Fruit fly (Drosophila melanogaster): ENCODE data around the gene CG8420.

The CG8420 gene

dm6 chr3R:9297163-9297562 lies 50.7 kb downstream of the CG8420 start:
- no peak for TF ChIP-seq Hr96 (GFP tag; optimal IDR thresholded peaks at IDR 0.05)
- no peak for TF ChIP-seq cic (GFP tag; optimal IDR thresholded peaks at IDR 0.05)
- no peak for TF ChIP-seq CG7045 (GFP tag; optimal IDR thresholded peaks at IDR 0.05)
- TF ChIP-seq CG11617 (GFP tag; optimal IDR thresholded peaks at IDR 0.05): no peak
- TF ChIP-seq CG33017 (tag; optimal IDR thresholded peaks at IDR 0.05): no peak
- TF ChIP-seq Crg-1 (GFP tag; optimal IDR thresholded peaks at IDR 0.05): no peak
- TF ChIP-seq ovo (GFP tag; optimal IDR thresholded peaks at IDR 0.05): no peak
- TF ChIP-seq CG14711 (tag; optimal IDR thresholded peaks at IDR 0.05): no peak
- no peak for TF ChIP-seq Mnt (GFP tag; optimal IDR thresholded peaks at IDR 0.05)
- no peak for TF ChIP-seq toe (GFP tag; optimal IDR thresholded peaks at IDR 0.05)
- no peak for TF ChIP-seq pad (GFP tag; optimal IDR thresholded peaks at IDR 0.05)
- TF ChIP-seq bab1 (GFP tag; optimal IDR thresholded peaks at IDR 0.05): no peak
- no peak for TF ChIP-seq cnc (optimal IDR thresholded peaks at IDR 0.05)
- TF ChIP-seq kay (GFP tag; ENCODE audit: borderline replicate concordance): no peak
- no peak for TF ChIP-seq CG12768 (GFP tag; optimal IDR thresholded peaks at IDR 0.05)
- TF ChIP-seq tj (GFP tag; optimal IDR thresholded peaks at IDR 0.05): no peak
- TF ChIP-seq Clk (GFP tag; optimal IDR thresholded peaks at IDR 0.05): no peak
- no peak for TF ChIP-seq CG1620 (GFP tag; optimal IDR thresholded peaks at IDR 0.05)
- no peak for TF ChIP-seq CG7101 (tag; optimal IDR thresholded peaks at IDR 0.05)
- no peak for TF ChIP-seq CG5204 (GFP tag; optimal IDR thresholded peaks at IDR 0.05)

Measured in whole organism, adult.